Fruit fly (Drosophila melanogaster): Measurements from ENCODE around the gene Stt3A.
A peak's percentile ranks its signal among the peaks of the same experiment; 100 is the strongest.

Gene Stt3A

dm6 chrX:21053099-21053715 lies 530 bp downstream of the Stt3A start (continued):
- TF ChIP-seq CG14014 (GFP tag; IDR thresholded peaks at IDR 0.05): peak; percentile 77
- TF ChIP-seq E2f1 (GFP tag; IDR thresholded peaks at IDR 0.05): peak; percentile 61
- peak; percentile 46 for TF ChIP-seq CG18262 (tag; optimal IDR thresholded peaks at IDR 0.05)
- peak; percentile 85 for TF ChIP-seq CG9727 (GFP tag; optimal IDR thresholded peaks at IDR 0.05)
- peak; percentile 70 for TF ChIP-seq fu2 (GFP tag; optimal IDR thresholded peaks at IDR 0.05)
- TF ChIP-seq gsb-n (tag; optimal IDR thresholded peaks at IDR 0.05): peak; percentile 59
- TF ChIP-seq fd64A (GFP tag; optimal IDR thresholded peaks at IDR 0.05): peak; percentile 80
- peak in 1 of 2 experiments; percentile 30 for TF ChIP-seq Eip74EF (GFP tag; optimal IDR thresholded peaks at IDR 0.05)
- peak; percentile 46 for TF ChIP-seq CG10366 (GFP tag; IDR thresholded peaks at IDR 0.05)
- peak; percentile 63; the same call in 2 of the 3 replicates for TF ChIP-seq dysf (GFP tag; IDR thresholded peaks at IDR 0.05)
- TF ChIP-seq sug (tag; optimal IDR thresholded peaks at IDR 0.05): peak; percentile 61
- TF ChIP-seq Gug (GFP tag; IDR thresholded peaks at IDR 0.05): peak; percentile 63; the same call in 2 of the 4 replicates
- TF ChIP-seq Camta (GFP tag; optimal IDR thresholded peaks at IDR 0.05): peak; percentile 47
- TF ChIP-seq exex (tag; optimal IDR thresholded peaks at IDR 0.05): peak; percentile 56
- peak; percentile 78 for TF ChIP-seq PHDP (tag; optimal IDR thresholded peaks at IDR 0.05)
- peak; percentile 54 for TF ChIP-seq jumu (GFP tag; optimal IDR thresholded peaks at IDR 0.05)
- peak; percentile 23 for TF ChIP-seq CG7556 (GFP tag; optimal IDR thresholded peaks at IDR 0.05)
- TF ChIP-seq B-H2 (GFP tag; optimal IDR thresholded peaks at IDR 0.05): peak; percentile 91
- TF ChIP-seq Nf-YB (GFP tag; optimal IDR thresholded peaks at IDR 0.05): peak; percentile 52
- TF ChIP-seq zen2 (GFP tag; IDR thresholded peaks at IDR 0.05; ENCODE audit: partially characterized antibody): no peak; the same call in 2 of the 3 replicates
- peak; percentile 85 for TF ChIP-seq CG18599 (GFP tag; optimal IDR thresholded peaks at IDR 0.05)
- TF ChIP-seq Optix (GFP tag; IDR thresholded peaks at IDR 0.05): peak; percentile 62; the same call in 1 of the 3 replicates
- peak; percentile 74 for TF ChIP-seq unc-4 (GFP tag; IDR thresholded peaks at IDR 0.05; ENCODE audit: partially characterized antibody)
- TF ChIP-seq CG1024 (GFP tag; IDR thresholded peaks at IDR 0.05): peak; percentile 73
- TF ChIP-seq zf30C (GFP tag; optimal IDR thresholded peaks at IDR 0.05): peak; percentile 47
- TF ChIP-seq caup (GFP tag; optimal IDR thresholded peaks at IDR 0.05; ENCODE audit: severe bottlenecking): peak; percentile 93
- peak; percentile 64 for TF ChIP-seq dmrt99B (tag; optimal IDR thresholded peaks at IDR 0.05)
- TF ChIP-seq CG15479 (GFP tag; optimal IDR thresholded peaks at IDR 0.05): no peak
- TF ChIP-seq nerfin-2 (GFP tag; IDR thresholded peaks at IDR 0.05; ENCODE audit: partially characterized antibody): peak; percentile 56
- TF ChIP-seq cwo (GFP tag; optimal IDR thresholded peaks at IDR 0.05): peak; percentile 63
- 0 out of 2 replicates have a peak, but pooled peaks have one; percentile 47 for TF ChIP-seq CG16779 (GFP tag; IDR thresholded peaks at IDR 0.05)
- peak; percentile 76 for TF ChIP-seq CG12391 (tag; optimal IDR thresholded peaks at IDR 0.05)
- TF ChIP-seq fru (optimal IDR thresholded peaks at IDR 0.05): no peak
- TF ChIP-seq CG7271 (tag; optimal IDR thresholded peaks at IDR 0.05): peak; percentile 87
- peak; percentile 56 for TF ChIP-seq oc (tag; optimal IDR thresholded peaks at IDR 0.05)
- 0 out of 4 replicates have a peak, but pooled peaks have one; percentile 59 for TF ChIP-seq chinmo (GFP tag; IDR thresholded peaks at IDR 0.05; ENCODE audit: partially characterized antibody)
- peak; percentile 51 for TF ChIP-seq Bdp1 (GFP tag; optimal IDR thresholded peaks at IDR 0.05)
- peak; percentile 63 for TF ChIP-seq Antp (GFP tag; optimal IDR thresholded peaks at IDR 0.05)
- TF ChIP-seq CG31388 (GFP tag; optimal IDR thresholded peaks at IDR 0.05): no peak
- TF ChIP-seq sc (optimal IDR thresholded peaks at IDR 0.05): no peak
- TF ChIP-seq sc (GFP tag; optimal IDR thresholded peaks at IDR 0.05): peak; percentile 18
- TF ChIP-seq Sin3A (optimal IDR thresholded peaks at IDR 0.05): peak; percentile 75
- TF ChIP-seq CG12299 (tag; optimal IDR thresholded peaks at IDR 0.05): peak; percentile 75
- TF ChIP-seq Bteb2 (GFP tag; optimal IDR thresholded peaks at IDR 0.05): peak; percentile 75
- TF ChIP-seq CG31441 (GFP tag; IDR thresholded peaks at IDR 0.05): peak; percentile 64
- TF ChIP-seq CG11093 (GFP tag; IDR thresholded peaks at IDR 0.05): no peak
- peak; percentile 98 for TF ChIP-seq Ets97D (GFP tag; optimal IDR thresholded peaks at IDR 0.05)
- peak; percentile 68 for TF ChIP-seq unpg (GFP tag; optimal IDR thresholded peaks at IDR 0.05)
- TF ChIP-seq vvl (GFP tag; IDR thresholded peaks at IDR 0.05): peak; percentile 86
